Worm (Caenorhabditis elegans): ENCODE measurements around the gene clec-60.

Gene clec-60

ce11 chrII:10481824-10482556, at the start of gene clec-60, which contains the start of gene ZK666.11:
Gene clec-60, minus strand, starts transcription at chrII:10481874.
Gene ZK666.11, plus strand, starts transcription at chrII:10482522.
- TF ChIP-seq tra-4 (tag; optimal IDR thresholded peaks at IDR 0.05) (no peak), scrt-1 (GFP tag; IDR thresholded peaks at IDR 0.05) (no peak), F13C5.2 (tag; optimal IDR thresholded peaks at IDR 0.05) (no peak), hmg-4 (GFP tag; optimal IDR thresholded peaks at IDR 0.05) (no peak), hmbx-1 (tag; optimal IDR thresholded peaks at IDR 0.05) (no peak), pes-1 (GFP tag; IDR thresholded peaks at IDR 0.05) (no peak), hnd-1 (tag; optimal IDR thresholded peaks at IDR 0.05) (no peak), ceh-13 (GFP tag; optimal IDR thresholded peaks at IDR 0.05) (no peak)

ce11 chrII:10530907-10531306, 49.2 kb upstream of the clec-60 start:
- no peak for TF ChIP-seq tbx-11 (GFP tag; IDR thresholded peaks at IDR 0.05)
- TF ChIP-seq sea-1 (GFP tag; conservative IDR thresholded peaks at IDR 0.05) = no peak
- no peak for TF ChIP-seq hmg-4 (GFP tag; optimal IDR thresholded peaks at IDR 0.05)
- no peak for TF ChIP-seq scrt-1 (GFP tag; IDR thresholded peaks at IDR 0.05)
- TF ChIP-seq pes-1 (GFP tag; IDR thresholded peaks at IDR 0.05) = no peak
- TF ChIP-seq ceh-36 (tag; optimal IDR thresholded peaks at IDR 0.05) = no peak
- TF ChIP-seq F13C5.2 (tag; optimal IDR thresholded peaks at IDR 0.05) = no peak
- no peak for TF ChIP-seq tbx-37 (GFP tag; conservative IDR thresholded peaks at IDR 0.05)
- TF ChIP-seq aly-1 (tag; optimal IDR thresholded peaks at IDR 0.05) = no peak
- no peak for TF ChIP-seq flt-1 (GFP tag; IDR thresholded peaks at IDR 0.05)
- no peak for TF ChIP-seq B0310.2 (tag; optimal IDR thresholded peaks at IDR 0.05)
- no peak for TF ChIP-seq hnd-1 (tag; optimal IDR thresholded peaks at IDR 0.05)
- TF ChIP-seq ama-1 (optimal IDR thresholded peaks at IDR 0.05) = no peak
- no peak for TF ChIP-seq hmbx-1 (tag; optimal IDR thresholded peaks at IDR 0.05)
- TF ChIP-seq tra-4 (tag; optimal IDR thresholded peaks at IDR 0.05) = no peak
- no peak for TF ChIP-seq ceh-13 (GFP tag; optimal IDR thresholded peaks at IDR 0.05)
- TF ChIP-seq ets-7 (tag; optimal IDR thresholded peaks at IDR 0.05) = no peak

ce11 chrII:10529218-10529751, 47.6 kb upstream of the clec-60 start:
- no peak for TF ChIP-seq flt-1 (GFP tag; IDR thresholded peaks at IDR 0.05)
- TF ChIP-seq tbx-37 (GFP tag; conservative IDR thresholded peaks at IDR 0.05) = 0 out of 2 replicates have a peak, but pooled peaks have one; percentile 15

ce11 chrII:10527649-10528134, 46.0 kb upstream of the clec-60 start, which contains the start of gene mab-10:
Gene mab-10, plus strand, starts transcription at chrII:10528084.
- TF ChIP-seq hmbx-1 (tag; optimal IDR thresholded peaks at IDR 0.05) (no peak), scrt-1 (GFP tag; IDR thresholded peaks at IDR 0.05) (peak; percentile 59; the same call in 1 of the 2 replicates)

- TF ChIP-seq ceh-13 (GFP tag; optimal IDR thresholded peaks at IDR 0.05) (no peak), pes-1 (GFP tag; IDR thresholded peaks at IDR 0.05) (no peak)
These were observed 43.5 kb upstream of the clec-60 start for ce11 chrII:10525134-10525533.

- TF ChIP-seq pes-1 (GFP tag; IDR thresholded peaks at IDR 0.05) (no peak), tbx-11 (GFP tag; IDR thresholded peaks at IDR 0.05) (no peak), sea-1 (GFP tag; conservative IDR thresholded peaks at IDR 0.05) (no peak), ets-7 (tag; optimal IDR thresholded peaks at IDR 0.05) (no peak), F13C5.2 (tag; optimal IDR thresholded peaks at IDR 0.05) (no peak), tbx-37 (GFP tag; conservative IDR thresholded peaks at IDR 0.05) (no peak), aly-1 (tag; optimal IDR thresholded peaks at IDR 0.05) (no peak), scrt-1 (GFP tag; IDR thresholded peaks at IDR 0.05) (no peak), B0310.2 (tag; optimal IDR thresholded peaks at IDR 0.05) (no peak), ceh-36 (tag; optimal IDR thresholded peaks at IDR 0.05) (no peak), ceh-13 (GFP tag; optimal IDR thresholded peaks at IDR 0.05) (no peak), ama-1 (optimal IDR thresholded peaks at IDR 0.05) (no peak), hnd-1 (tag; optimal IDR thresholded peaks at IDR 0.05) (no peak), hmg-4 (GFP tag; optimal IDR thresholded peaks at IDR 0.05) (no peak), flt-1 (GFP tag; IDR thresholded peaks at IDR 0.05) (no peak), tra-4 (tag; optimal IDR thresholded peaks at IDR 0.05) (no peak), hmbx-1 (tag; optimal IDR thresholded peaks at IDR 0.05) (no peak)
These were observed 42.7 kb upstream of the clec-60 start, which contains the start of gene F59B10.6 for ce11 chrII:10524374-10524773. Gene F59B10.6, minus strand, starts transcription at chrII:10524474.

ce11 chrII:10523583-10523982, 41.9 kb upstream of the clec-60 start, which contains the start of gene F59B10.5:
Gene F59B10.5, minus strand, starts transcription at chrII:10523683.
- no peak for TF ChIP-seq pes-1 (GFP tag; IDR thresholded peaks at IDR 0.05)
- no peak for TF ChIP-seq ceh-36 (tag; optimal IDR thresholded peaks at IDR 0.05)
- TF ChIP-seq hnd-1 (tag; optimal IDR thresholded peaks at IDR 0.05) = no peak

ce11 chrII:10523031-10523430, 41.4 kb upstream of the clec-60 start:
- TF ChIP-seq pes-1 (GFP tag; IDR thresholded peaks at IDR 0.05) = no peak
- TF ChIP-seq aly-1 (tag; optimal IDR thresholded peaks at IDR 0.05) = no peak
- no peak for TF ChIP-seq tbx-11 (GFP tag; IDR thresholded peaks at IDR 0.05)
